Worm (Caenorhabditis elegans): ENCODE data around the gene nhr-20.

DNA sequence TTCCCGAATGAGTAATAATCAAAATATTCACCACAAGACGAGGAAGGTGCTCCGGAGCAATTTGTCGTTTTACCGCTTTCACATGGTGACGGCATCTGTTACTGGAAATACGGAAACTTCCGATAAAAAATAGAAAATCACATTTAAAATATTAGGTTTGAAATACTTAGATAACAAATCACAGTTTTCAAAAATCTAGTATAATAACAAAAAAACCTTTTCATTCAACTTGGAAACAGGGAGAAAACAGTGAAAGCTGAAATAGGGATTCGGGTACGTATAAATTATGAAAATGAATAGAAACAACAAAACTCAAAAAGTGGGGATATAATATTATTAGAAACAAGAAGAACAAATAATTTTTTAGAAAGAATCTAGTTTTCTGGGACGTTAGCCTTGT is 51.7 kb downstream of the nhr-20 start, which contains the start of gene C16C10.1:
- TF ChIP-seq dve-1 (tag; optimal IDR thresholded peaks at IDR 0.05) (no peak), nhr-11 (tag; optimal IDR thresholded peaks at IDR 0.05) (no peak), pha-4 (tag; optimal IDR thresholded peaks at IDR 0.05) (no peak), che-1 (tag; optimal IDR thresholded peaks at IDR 0.05) (no peak), ahr-1 (tag; optimal IDR thresholded peaks at IDR 0.05) (no peak), ets-4 (tag; optimal IDR thresholded peaks at IDR 0.05) (no peak), unc-3 (GFP tag; conservative IDR thresholded peaks at IDR 0.05) (no peak), unc-3 (tag; optimal IDR thresholded peaks at IDR 0.05) (no peak), pha-2 (tag; optimal IDR thresholded peaks at IDR 0.05) (no peak), ama-1 (optimal IDR thresholded peaks at IDR 0.05) (no peak), tbx-2 (tag; optimal IDR thresholded peaks at IDR 0.05) (no peak), ceh-14 (tag; optimal IDR thresholded peaks at IDR 0.05) (no peak), nhr-232 (tag; optimal IDR thresholded peaks at IDR 0.05) (no peak)

Measured in whole organism, late embryonic.